Worm (Caenorhabditis elegans) whole organism, early embryonic: Measurements from ENCODE around the gene rft-2.

Source experiments
- B0310.2 ChIP-seq: sonication (generic microtip); optimal IDR thresholded peaks from 2 replicates; lab custom pipeline; 2016; ENCODE audit warnings: mild to moderate bottlenecking, missing genetic modification characterization, missing compliant biosample characterization
- aly-1 ChIP-seq: sonication (generic microtip); optimal IDR thresholded peaks from 2 replicates; lab custom pipeline; 2016; ENCODE audit warnings: missing genetic modification characterization, missing compliant biosample characterization
- ama-1 ChIP-seq: fragments of 150-350 bp; optimal IDR thresholded peaks from 2 replicates; lab custom pipeline; 2014
- ceh-13 ChIP-seq: fragments of 200-800 bp; sonication (Bioruptor generic); optimal IDR thresholded peaks from 2 replicates; lab custom pipeline; 2018; ENCODE audit warnings: mild to moderate bottlenecking, missing genetic modification characterization, missing compliant biosample characterization
- ceh-36 ChIP-seq: sonication (generic microtip); optimal IDR thresholded peaks from 2 replicates; lab custom pipeline; 2016; ENCODE audit warnings: missing genetic modification characterization, inconsistent platforms, missing compliant biosample characterization
- ets-7 ChIP-seq: sonication (generic microtip); optimal IDR thresholded peaks from 2 replicates; lab custom pipeline; 2016; ENCODE audit warnings: missing genotype, missing genetic modification characterization, missing compliant biosample characterization
- flt-1 ChIP-seq: fragments of 200-800 bp; sonication (Bioruptor generic); IDR thresholded peaks from 2 replicates; pipeline ENCODE4 v1.3.6; 2022; ENCODE audit warnings: missing genetic modification characterization, missing compliant biosample characterization
- hmg-4 ChIP-seq: fragments of 200-800 bp; sonication (Bioruptor generic); optimal IDR thresholded peaks from 2 replicates; lab custom pipeline; 2018; ENCODE audit warnings: mild to moderate bottlenecking, missing genetic modification characterization, missing compliant biosample characterization
- hnd-1 ChIP-seq: sonication (generic microtip); optimal IDR thresholded peaks from 2 replicates; lab custom pipeline; 2016; ENCODE audit warnings: missing genetic modification characterization, missing compliant biosample characterization
- pes-1 ChIP-seq: fragments of 200-800 bp; sonication (Bioruptor generic); IDR thresholded peaks from 2 replicates; pipeline ENCODE4 v1.3.6; 2022; ENCODE audit warnings: missing genetic modification reagents, missing genetic modification characterization, missing compliant biosample characterization
- sea-1 ChIP-seq: fragments of 200-800 bp; sonication (Bioruptor generic); conservative IDR thresholded peaks from 2 replicates; pipeline ENCODE4 v1.3.6; 2022; ENCODE audit warnings: missing genetic modification characterization, missing compliant biosample characterization
- tbx-11 ChIP-seq: fragments of 200-800 bp; sonication (Bioruptor generic); IDR thresholded peaks from 2 replicates; pipeline ENCODE4 v1.3.6; 2022; ENCODE audit warnings: missing genetic modification characterization, missing compliant biosample characterization
- tbx-37 ChIP-seq: fragments of 200-800 bp; sonication (Bioruptor generic); conservative IDR thresholded peaks from 2 replicates; pipeline ENCODE4 v1.3.6; 2022; ENCODE audit warnings: missing genetic modification reagents, missing genetic modification characterization, missing compliant biosample characterization

DNA sequence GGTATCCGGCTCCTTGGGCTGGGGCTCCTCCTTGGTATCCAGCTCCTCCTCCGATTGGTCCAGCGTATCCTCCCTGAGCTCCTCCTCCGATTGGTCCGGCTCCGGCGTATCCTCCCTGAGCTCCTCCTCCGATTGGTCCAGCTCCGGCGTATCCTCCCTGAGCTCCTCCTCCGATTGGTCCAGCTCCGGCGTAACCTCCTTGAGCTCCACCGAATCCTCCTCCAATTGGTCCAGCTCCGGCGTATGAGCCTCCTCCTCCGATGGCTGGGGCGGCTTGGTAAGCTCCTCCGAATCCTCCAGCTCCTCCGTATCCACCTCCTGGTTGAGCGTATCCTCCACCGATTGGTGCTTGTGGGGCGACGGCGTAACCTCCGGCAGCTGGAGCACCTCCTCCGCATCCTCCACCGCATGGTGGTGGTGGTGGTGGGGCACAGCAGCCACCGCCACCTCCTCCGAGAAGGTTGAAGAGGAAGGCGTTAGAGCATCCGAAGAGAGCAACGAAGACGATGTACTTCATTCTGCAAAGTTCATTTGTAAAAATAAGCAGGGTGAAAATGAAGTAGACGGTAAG, 14.9 kb downstream of the rft-2 start, which contains the start of gene Y47D7A.13:
- TF ChIP-seq hnd-1 (tag; lab: Kevin White, UChicago) (no peak), tbx-11 (GFP tag; lab: Robert Waterston, UW) (no peak), ama-1 (no peak), ceh-13 (no peak), aly-1 (tag; lab: Kevin White, UChicago) (no peak), tbx-37 (GFP tag; lab: Robert Waterston, UW) (no peak), ceh-36 (no peak), sea-1 (GFP tag; lab: Robert Waterston, UW) (no peak), hmg-4 (GFP tag; lab: Kevin White, UChicago) (no peak), ets-7 (no peak), flt-1 (GFP tag; lab: Robert Waterston, UW) (no peak), B0310.2 (no peak), pes-1 (GFP tag; lab: Robert Waterston, UW) (no peak)
